Fruit fly (Drosophila melanogaster) whole organism, larva: ENCODE data around the gene CG17625.
A peak's percentile ranks its signal among the peaks of the same experiment; 100 is the strongest.

Source experiments
- noc ChIP-seq: fragments of 200-800 bp; sonication (Bioruptor generic); optimal IDR thresholded peaks from 3 replicates; lab custom pipeline; 2019; ENCODE audit warnings: missing biosample characterization, mild to moderate bottlenecking, missing genetic modification characterization, moderate library complexity

The CG17625 gene

dm6 chr3R:22686336-22686874, at the start of gene CG17625, which contains the start of gene Gclm:
TSS of gene CG17625 (plus strand) at chr3R:22686849.
TSS of gene Gclm (minus strand) at chr3R:22686510.
- TF ChIP-seq noc (tag; lab: Kevin White, UChicago): peak; percentile 67

- TF ChIP-seq noc (tag; lab: Kevin White, UChicago): no peak
Observed at dm6 chr3R:22638604-22639238, 47.9 kb upstream of the CG17625 start.

dm6 chr3R:22639239-22639858, 47.3 kb upstream of the CG17625 start, which contains the start of the genes loco and wake:
TSS of gene loco (minus strand) at chr3R:22639387.
TSS of gene wake (plus strand) at chr3R:22639808.
- no peak for TF ChIP-seq noc (tag; lab: Kevin White, UChicago)

- no peak for TF ChIP-seq noc (tag; lab: Kevin White, UChicago)
Observed at dm6 chr3R:22649859-22650258, 36.8 kb upstream of the CG17625 start.

dm6 chr3R:22663115-22663514, 23.5 kb upstream of the CG17625 start:
- TF ChIP-seq noc (tag; lab: Kevin White, UChicago): no peak

- TF ChIP-seq noc (tag; lab: Kevin White, UChicago): no peak
Observed at dm6 chr3R:22664274-22664673, 22.4 kb upstream of the CG17625 start.

dm6 chr3R:22666449-22667283, 20.0 kb upstream of the CG17625 start:
- no peak for TF ChIP-seq noc (tag; lab: Kevin White, UChicago)

- peak; percentile 61 for TF ChIP-seq noc (tag; lab: Kevin White, UChicago)
Observed at dm6 chr3R:22667284-22667958, 19.2 kb upstream of the CG17625 start.

dm6 chr3R:22667959-22668316, 18.7 kb upstream of the CG17625 start:
- no peak for TF ChIP-seq noc (tag; lab: Kevin White, UChicago)

- no peak for TF ChIP-seq noc (tag; lab: Kevin White, UChicago)
Observed at dm6 chr3R:22668622-22669021, 18.0 kb upstream of the CG17625 start.

dm6 chr3R:22669121-22669520, 17.5 kb upstream of the CG17625 start:
- TF ChIP-seq noc (tag; lab: Kevin White, UChicago): no peak

- no peak for TF ChIP-seq noc (tag; lab: Kevin White, UChicago)
Observed at dm6 chr3R:22669789-22670426, 16.7 kb upstream of the CG17625 start.

- no peak for TF ChIP-seq noc (tag; lab: Kevin White, UChicago)
Observed at dm6 chr3R:22672695-22673346, 13.8 kb upstream of the CG17625 start.

- TF ChIP-seq noc (tag; lab: Kevin White, UChicago): peak; percentile 49
Observed at dm6 chr3R:22673528-22673959, 13.1 kb upstream of the CG17625 start.
